Worm (Caenorhabditis elegans): Measurements from ENCODE around the gene R160.12.

DNA sequence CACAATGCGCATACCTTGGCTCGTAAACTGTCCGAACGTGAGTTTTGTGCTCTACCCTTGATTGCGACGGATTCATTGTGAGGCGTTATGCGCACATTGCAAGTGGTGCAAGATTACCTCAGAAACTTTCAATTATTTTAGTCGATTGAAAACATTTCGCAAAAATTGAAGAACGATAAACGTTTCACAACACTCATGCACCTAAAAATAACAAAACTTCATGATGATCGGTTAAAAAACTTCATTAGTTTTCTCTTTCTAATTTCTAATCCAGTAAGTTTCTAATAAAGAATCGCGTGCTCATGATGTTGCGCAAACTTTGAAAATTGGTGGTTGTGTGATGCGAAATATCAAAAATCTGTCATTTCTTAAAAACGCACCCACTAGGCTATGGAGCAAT, 41.2 kb upstream of the R160.12 start, which contains the start of gene dop-1:
- TF ChIP-seq flt-1 (GFP tag; IDR thresholded peaks at IDR 0.05) (no peak), ama-1 (optimal IDR thresholded peaks at IDR 0.05) (no peak), aly-1 (tag; optimal IDR thresholded peaks at IDR 0.05) (no peak), pes-1 (GFP tag; IDR thresholded peaks at IDR 0.05) (no peak), tbx-37 (GFP tag; conservative IDR thresholded peaks at IDR 0.05) (no peak), sea-1 (GFP tag; conservative IDR thresholded peaks at IDR 0.05) (no peak), F13C5.2 (tag; optimal IDR thresholded peaks at IDR 0.05) (no peak), ets-7 (tag; optimal IDR thresholded peaks at IDR 0.05) (no peak), B0310.2 (tag; optimal IDR thresholded peaks at IDR 0.05) (no peak)
